Worm (Caenorhabditis elegans) whole organism, young adult: ENCODE measurements around the gene R03D7.15.
"Not testable (repeated sequence)": the region's sequence is repeated elsewhere in the genome, so short reads cannot be mapped to it uniquely, and the experiment has no call there.

Experiments used
- athp-1 ChIP-seq: sonication (generic microtip); optimal IDR thresholded peaks from 2 replicates; lab custom pipeline; 2017; ENCODE audit warnings: mild to moderate bottlenecking, missing genetic modification characterization, missing compliant biosample characterization
- bed-1 ChIP-seq: fragments of 200-800 bp; sonication (Bioruptor generic); IDR thresholded peaks from 2 replicates; pipeline ENCODE4 v1.3.6; 2022; ENCODE audit warnings: missing genetic modification reagents, missing genetic modification characterization, missing compliant biosample characterization
- efl-1 ChIP-seq: fragments of 150-350 bp; optimal IDR thresholded peaks from 2 replicates; lab custom pipeline; 2014; ENCODE audit warnings: missing biosample characterization, missing genetic modification reagents, missing genetic modification characterization
- hrde-1 ChIP-seq: sonication (generic microtip); optimal IDR thresholded peaks from 2 replicates; lab custom pipeline; 2016; ENCODE audit warnings: missing genetic modification characterization, mild to moderate bottlenecking, missing compliant biosample characterization, moderate library complexity, missing genotype, missing genetic modification reagents, borderline replicate concordance
- lin-35 ChIP-seq, 3 experiments: fragments of 150-350 bp in 2 of 3; sonication (generic microtip) in 1 of 3; optimal IDR thresholded peaks; 2 replicates each; lab custom pipeline; 2014 to 2018; ENCODE audit warnings: missing biosample characterization in 3 of 3, missing genetic modification characterization in 3 of 3, missing genetic modification reagents in 3 of 3
- mxl-1 ChIP-seq: sonication (generic microtip); optimal IDR thresholded peaks from 2 replicates; lab custom pipeline; 2016; ENCODE audit warnings: missing genetic modification characterization, missing compliant biosample characterization
- nhr-27 ChIP-seq: fragments of 200-800 bp; sonication (Bioruptor generic); optimal IDR thresholded peaks from 2 replicates; lab custom pipeline; 2018; ENCODE audit warnings: mild to moderate bottlenecking, missing genetic modification characterization, moderate library complexity, missing compliant biosample characterization
- snpc-1.1 ChIP-seq: sonication (generic microtip); optimal IDR thresholded peaks from 2 replicates; lab custom pipeline; 2017; ENCODE audit warnings: missing genetic modification characterization, mild to moderate bottlenecking, missing compliant biosample characterization, antibody characterized with exemption, moderate library complexity, missing genotype, missing genetic modification reagents; ENCODE audit not compliant: insufficient read depth
- snpc-1.3 ChIP-seq: sonication (generic microtip); optimal IDR thresholded peaks from 2 replicates; lab custom pipeline; 2017; ENCODE audit warnings: missing genetic modification characterization, mild to moderate bottlenecking, missing compliant biosample characterization, antibody characterized with exemption, moderate library complexity, missing genotype, missing genetic modification reagents; ENCODE audit not compliant: insufficient read depth

DNA sequence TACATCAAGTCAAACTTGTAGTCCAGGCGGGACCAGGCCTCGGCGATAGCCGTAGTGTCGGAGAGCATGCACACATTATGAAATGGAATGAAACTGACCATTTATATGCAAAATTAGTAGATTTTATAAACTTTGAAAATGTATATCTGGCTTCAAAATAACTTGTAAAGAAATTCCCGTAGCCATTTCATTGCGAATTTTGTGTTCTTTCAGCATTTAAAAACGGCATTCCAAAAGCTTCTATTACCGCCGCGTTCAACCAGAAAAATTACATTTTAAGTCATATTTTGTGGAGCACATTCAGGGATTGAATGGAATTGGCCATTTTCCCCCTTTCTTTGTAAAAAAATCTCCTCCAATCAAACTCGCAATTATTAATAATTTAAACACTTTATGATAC lies 19.1 kb upstream of the R03D7.15 start, which contains the start of gene Y19D2B.1:
- not testable (repeated sequence) for TF ChIP-seq nhr-27 (tag; lab: Kevin White, UChicago); efl-1 (GFP tag; lab: Kevin White, UChicago); hrde-1 (tag; lab: Kevin White, UChicago); snpc-1.1 (tag; lab: Kevin White, UChicago); snpc-1.3 (tag; lab: Kevin White, UChicago); bed-1 (GFP tag; lab: Robert Waterston, UW); athp-1 (tag; lab: Kevin White, UChicago); mxl-1 (tag; lab: Kevin White, UChicago); lin-35 (GFP tag; optimal IDR thresholded peaks at IDR 0.05; lab: Kevin White, UChicago)
